Worm (Caenorhabditis elegans) whole organism, L4/young adult: ENCODE data around the gene R07B1.13.

Experiments used
- W03F9.2 ChIP-seq: fragments of 150-350 bp; optimal IDR thresholded peaks from 2 replicates; lab custom pipeline; 2014; ENCODE audit warnings: missing biosample characterization, missing genetic modification characterization
- dao-5 ChIP-seq: sonication (generic microtip); optimal IDR thresholded peaks from 2 replicates; lab custom pipeline; 2016; ENCODE audit warnings: missing genotype, missing genetic modification characterization, moderate library complexity, missing compliant biosample characterization
- him-1 ChIP-seq: sonication (generic microtip); optimal IDR thresholded peaks from 2 replicates; lab custom pipeline; 2016; ENCODE audit warnings: missing genotype, missing genetic modification reagents, missing genetic modification characterization, missing compliant biosample characterization

DNA sequence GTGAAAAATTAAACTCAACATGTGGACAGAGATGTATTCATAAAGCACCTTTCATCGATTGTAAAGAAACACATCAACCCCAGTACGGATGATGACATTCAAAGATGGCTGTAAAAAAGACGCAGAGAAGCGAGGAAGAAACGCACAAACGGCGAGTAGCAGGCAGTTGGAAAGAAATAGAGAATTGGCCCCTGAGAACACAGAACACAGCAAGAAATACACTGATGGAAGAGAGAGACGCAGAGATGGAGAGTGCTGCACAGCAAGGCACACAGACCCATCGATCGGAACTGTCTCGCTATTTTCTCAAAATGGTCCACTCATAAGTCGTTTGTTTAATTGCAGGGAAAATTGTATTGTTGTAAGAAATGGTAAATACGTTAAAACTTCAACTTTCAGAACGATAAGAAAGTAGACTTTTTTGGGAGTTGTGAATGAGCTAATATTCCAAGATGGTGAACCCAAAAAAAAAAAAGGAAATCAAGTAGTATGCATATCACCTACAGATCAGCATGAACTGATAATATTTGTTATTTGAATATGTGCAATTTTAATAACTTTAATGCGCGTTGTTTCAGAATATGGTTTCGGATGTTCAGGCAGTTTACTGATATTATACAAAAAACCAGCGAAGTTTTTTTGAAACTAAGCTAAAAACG lies 46.9 kb upstream of the R07B1.13 start:
- no peak for TF ChIP-seq W03F9.2 (tag; lab: Kevin White, UChicago)
- TF ChIP-seq dao-5: peak; percentile 14
- no peak for TF ChIP-seq him-1 (tag; lab: Kevin White, UChicago)
